Fruit fly (Drosophila melanogaster) whole organism, embryonic: ENCODE results near the gene CG4596.

Experiments used
- ATbp ChIP-seq: fragments of 200-800 bp; sonication (Bioruptor generic); optimal IDR thresholded peaks from 2 replicates; lab custom pipeline; 2017; ENCODE audit warnings: missing biosample characterization, mild to moderate bottlenecking, missing genetic modification characterization, missing genetic modification reagents
- Bdp1 ChIP-seq: fragments of 200-800 bp; sonication (Bioruptor generic); optimal IDR thresholded peaks from 3 replicates; lab custom pipeline; 2016; ENCODE audit warnings: missing biosample characterization, missing genetic modification characterization
- CG10147 ChIP-seq: fragments of 200-800 bp; sonication (Bioruptor generic); optimal IDR thresholded peaks from 2 replicates; lab custom pipeline; 2019; ENCODE audit warnings: missing biosample characterization, mild to moderate bottlenecking, missing genetic modification characterization, moderate library complexity
- CG10462 ChIP-seq: fragments of 200-800 bp; sonication (Bioruptor generic); optimal IDR thresholded peaks from 2 replicates; lab custom pipeline; 2016; ENCODE audit warnings: missing biosample characterization, missing genetic modification characterization
- CG12104 ChIP-seq: fragments of 200-800 bp; sonication (Bioruptor generic); optimal IDR thresholded peaks from 3 replicates; lab custom pipeline; 2016; ENCODE audit warnings: missing biosample characterization, missing genetic modification characterization
- CG12155 ChIP-seq: fragments of 200-800 bp; sonication (Bioruptor generic); optimal IDR thresholded peaks from 3 replicates; lab custom pipeline; 2016; ENCODE audit warnings: missing biosample characterization, missing genetic modification characterization
- CG1233 ChIP-seq: fragments of 200-800 bp; sonication (Bioruptor generic); optimal IDR thresholded peaks from 4 replicates; lab custom pipeline; 2018; ENCODE audit warnings: missing biosample characterization, mild to moderate bottlenecking, missing genetic modification characterization
- CG12744 ChIP-seq: fragments of 200-800 bp; sonication (Bioruptor generic); optimal IDR thresholded peaks from 2 replicates; lab custom pipeline; 2016; ENCODE audit warnings: missing biosample characterization, missing genetic modification characterization
- CG13775 ChIP-seq: fragments of 200-800 bp; sonication (Bioruptor generic); optimal IDR thresholded peaks from 3 replicates; lab custom pipeline; 2017; ENCODE audit warnings: missing biosample characterization, mild to moderate bottlenecking, missing genetic modification characterization
- CG15479 ChIP-seq: fragments of 200-800 bp; sonication (Bioruptor generic); optimal IDR thresholded peaks from 3 replicates; lab custom pipeline; 2019; ENCODE audit warnings: missing biosample characterization, mild to moderate bottlenecking, missing genetic modification characterization, moderate library complexity
- CG15696 ChIP-seq: fragments of 200-800 bp; sonication (Bioruptor generic); optimal IDR thresholded peaks from 2 replicates; lab custom pipeline; 2019; ENCODE audit warnings: missing biosample characterization, mild to moderate bottlenecking, missing genetic modification characterization, moderate library complexity
- CG17186 ChIP-seq: fragments of 200-800 bp; sonication (Bioruptor generic); optimal IDR thresholded peaks from 3 replicates; lab custom pipeline; 2017; ENCODE audit warnings: missing biosample characterization, missing genetic modification reagents, missing genetic modification characterization
- CG3281 ChIP-seq: fragments of 200-800 bp; sonication (Bioruptor generic); optimal IDR thresholded peaks from 3 replicates; lab custom pipeline; 2017; ENCODE audit warnings: missing biosample characterization, mild to moderate bottlenecking, missing genetic modification characterization
- CG33213 ChIP-seq: fragments of 200-800 bp; sonication (Bioruptor generic); optimal IDR thresholded peaks from 3 replicates; lab custom pipeline; 2016; ENCODE audit warnings: missing biosample characterization, missing genetic modification characterization
- CG34376 ChIP-seq: fragments of 200-800 bp; sonication (Bioruptor generic); optimal IDR thresholded peaks from 2 replicates; lab custom pipeline; 2018; ENCODE audit warnings: missing biosample characterization, mild to moderate bottlenecking, missing genetic modification characterization
- CG4282 ChIP-seq: fragments of 200-800 bp; sonication (Bioruptor generic); optimal IDR thresholded peaks from 2 replicates; lab custom pipeline; 2016; ENCODE audit warnings: missing biosample characterization, missing genetic modification characterization
- CG5953 ChIP-seq: fragments of 200-800 bp; sonication (Bioruptor generic); IDR thresholded peaks from 2 replicates; pipeline ENCODE4 v1.3.6; 2022; ENCODE audit warnings: missing biosample characterization, missing genetic modification characterization
- CG6272 ChIP-seq: fragments of 200-800 bp; sonication (Bioruptor generic); IDR thresholded peaks from 2 replicates; pipeline ENCODE4 v1.3.6; 2022; ENCODE audit warnings: missing biosample characterization, missing genetic modification characterization
- CG6654 ChIP-seq: fragments of 200-800 bp; sonication (Bioruptor generic); optimal IDR thresholded peaks from 2 replicates; lab custom pipeline; 2017; ENCODE audit warnings: missing biosample characterization, mild to moderate bottlenecking, missing genetic modification characterization
- CG7928 ChIP-seq: fragments of 200-800 bp; sonication (Bioruptor generic); optimal IDR thresholded peaks from 2 replicates; lab custom pipeline; 2017; ENCODE audit warnings: missing biosample characterization, mild to moderate bottlenecking, missing genetic modification characterization
- CG8089 ChIP-seq: fragments of 200-800 bp; sonication (Bioruptor generic); optimal IDR thresholded peaks from 3 replicates; lab custom pipeline; 2016; ENCODE audit warnings: missing biosample characterization, missing genetic modification characterization
- CrebB ChIP-seq: fragments of 200-800 bp; sonication (Bioruptor generic); optimal IDR thresholded peaks from 3 replicates; lab custom pipeline; 2018; ENCODE audit warnings: missing biosample characterization, mild to moderate bottlenecking, missing genetic modification characterization
- Dip3 ChIP-seq: fragments of 200-800 bp; sonication (Bioruptor generic); optimal IDR thresholded peaks from 3 replicates; lab custom pipeline; 2016; ENCODE audit warnings: missing biosample characterization, missing genetic modification characterization
- Doc3 ChIP-seq: fragments of 200-800 bp; sonication (Bioruptor generic); IDR thresholded peaks from 3 replicates; pipeline ENCODE4 v1.3.6; 2022; ENCODE audit warnings: missing biosample characterization, missing genetic modification characterization; ENCODE audit not compliant: partially characterized antibody
- Dref ChIP-seq: fragments of 200-800 bp; sonication (Bioruptor generic); IDR thresholded peaks from 2 replicates; pipeline ENCODE4 v1.3.6; 2022; ENCODE audit warnings: missing biosample characterization, missing genetic modification characterization
- Hand ChIP-seq: fragments of 200-800 bp; sonication (Bioruptor generic); optimal IDR thresholded peaks from 2 replicates; lab custom pipeline; 2017; ENCODE audit warnings: mild to moderate bottlenecking, missing biosample characterization, missing genetic modification reagents, missing genetic modification characterization
- Hmx ChIP-seq: fragments of 200-800 bp; sonication (Bioruptor generic); optimal IDR thresholded peaks from 2 replicates; lab custom pipeline; 2016; ENCODE audit warnings: missing biosample characterization, missing genetic modification characterization
- MESR4 ChIP-seq: fragments of 200-800 bp; sonication (Bioruptor generic); optimal IDR thresholded peaks from 2 replicates; lab custom pipeline; 2018; ENCODE audit warnings: missing biosample characterization, mild to moderate bottlenecking, missing genetic modification characterization, moderate library complexity
- Mrtf ChIP-seq: fragments of 200-800 bp; sonication (Bioruptor generic); IDR thresholded peaks from 3 replicates; pipeline ENCODE4 v1.3.6; 2022; ENCODE audit warnings: missing biosample characterization, missing genetic modification characterization
- Myb ChIP-seq: fragments of 200-800 bp; sonication (Bioruptor generic); optimal IDR thresholded peaks from 2 replicates; lab custom pipeline; 2016; ENCODE audit warnings: missing biosample characterization, missing genetic modification characterization
- NK7.1 ChIP-seq: fragments of 200-800 bp; sonication (Bioruptor generic); optimal IDR thresholded peaks from 3 replicates; lab custom pipeline; 2016; ENCODE audit warnings: missing biosample characterization, missing genetic modification characterization
- TFAM ChIP-seq: fragments of 200-800 bp; sonication (Bioruptor generic); optimal IDR thresholded peaks from 2 replicates; lab custom pipeline; 2017; ENCODE audit warnings: missing biosample characterization, missing genetic modification characterization, inconsistent platforms
- abd-A ChIP-seq: fragments of 200-800 bp; sonication (Bioruptor generic); optimal IDR thresholded peaks from 3 replicates; lab custom pipeline; 2019; ENCODE audit warnings: missing biosample characterization, mild to moderate bottlenecking, missing genetic modification characterization, moderate library complexity
- chm ChIP-seq: fragments of 200-800 bp; sonication (Bioruptor generic); IDR thresholded peaks from 2 replicates; pipeline ENCODE4 v1.3.6; 2022; ENCODE audit warnings: missing biosample characterization, missing genetic modification characterization
- da ChIP-seq: fragments of 200-800 bp; sonication (Bioruptor generic); optimal IDR thresholded peaks from 2 replicates; lab custom pipeline; 2016; ENCODE audit warnings: missing biosample characterization, missing genetic modification characterization
- dm ChIP-seq: fragments of 200-800 bp; sonication (Bioruptor generic); optimal IDR thresholded peaks from 3 replicates; lab custom pipeline; 2016; ENCODE audit warnings: missing biosample characterization, missing genetic modification characterization
- dmrt11E ChIP-seq: fragments of 200-800 bp; sonication (Bioruptor generic); optimal IDR thresholded peaks from 3 replicates; lab custom pipeline; 2018; ENCODE audit warnings: missing biosample characterization, mild to moderate bottlenecking, missing genetic modification characterization, moderate library complexity
- emc ChIP-seq: fragments of 200-800 bp; sonication (Bioruptor generic); optimal IDR thresholded peaks from 2 replicates; lab custom pipeline; 2016; ENCODE audit warnings: missing biosample characterization, missing genetic modification characterization
- ems ChIP-seq: fragments of 200-800 bp; sonication (Bioruptor generic); optimal IDR thresholded peaks from 3 replicates; lab custom pipeline; 2016; ENCODE audit warnings: missing biosample characterization, missing genetic modification characterization
- eyg ChIP-seq: fragments of 200-800 bp; sonication (Bioruptor generic); optimal IDR thresholded peaks from 3 replicates; lab custom pipeline; 2016; ENCODE audit warnings: missing biosample characterization, missing genetic modification characterization
- jigr1 ChIP-seq: fragments of 200-800 bp; sonication (Bioruptor generic); IDR thresholded peaks from 3 replicates; pipeline ENCODE4 v1.3.6; 2022; ENCODE audit warnings: missing biosample characterization, missing genetic modification characterization
- klu ChIP-seq: fragments of 200-800 bp; sonication (Bioruptor generic); IDR thresholded peaks from 2 replicates; pipeline ENCODE4 v1.3.6; 2022; ENCODE audit warnings: missing biosample characterization, missing genetic modification characterization
- kni ChIP-seq: fragments of 200-800 bp; sonication (Bioruptor generic); optimal IDR thresholded peaks from 3 replicates; lab custom pipeline; 2017; ENCODE audit warnings: mild to moderate bottlenecking, missing biosample characterization, missing genetic modification reagents, missing genetic modification characterization
- onecut ChIP-seq: fragments of 200-800 bp; sonication (Bioruptor generic); IDR thresholded peaks from 2 replicates; pipeline ENCODE4 v1.3.6; 2022; ENCODE audit warnings: missing biosample characterization, missing genetic modification characterization
- peb ChIP-seq: fragments of 200-800 bp; sonication (Bioruptor generic); IDR thresholded peaks from 2 replicates; pipeline ENCODE4 v1.3.6; 2022; ENCODE audit warnings: missing biosample characterization, missing genetic modification characterization
- phol ChIP-seq: fragments of 200-800 bp; sonication (Bioruptor generic); optimal IDR thresholded peaks from 3 replicates; lab custom pipeline; 2018; ENCODE audit warnings: missing biosample characterization, mild to moderate bottlenecking, missing genetic modification characterization, moderate library complexity
- pzg ChIP-seq: fragments of 200-800 bp; sonication (Bioruptor generic); optimal IDR thresholded peaks from 3 replicates; lab custom pipeline; 2018; ENCODE audit warnings: missing biosample characterization, mild to moderate bottlenecking, missing genetic modification characterization, moderate library complexity
- ranshi ChIP-seq: fragments of 200-800 bp; sonication (Bioruptor generic); IDR thresholded peaks from 2 replicates; pipeline ENCODE4 v1.3.6; 2022; ENCODE audit warnings: missing biosample characterization, missing genetic modification characterization
- so ChIP-seq: fragments of 200-800 bp; sonication (Bioruptor generic); IDR thresholded peaks from 3 replicates; pipeline ENCODE4 v1.3.6; 2022; ENCODE audit warnings: missing biosample characterization, missing genetic modification characterization
- sug ChIP-seq: fragments of 200-800 bp; optimal IDR thresholded peaks from 2 replicates; lab custom pipeline; 2019; ENCODE audit warnings: missing biosample characterization, mild to moderate bottlenecking, missing genetic modification characterization, moderate library complexity
- zen ChIP-seq: fragments of 200-800 bp; sonication (Bioruptor generic); optimal IDR thresholded peaks from 3 replicates; lab custom pipeline; 2018; ENCODE audit warnings: missing biosample characterization, mild to moderate bottlenecking, missing genetic modification characterization, moderate library complexity

CG4596 gene

DNA sequence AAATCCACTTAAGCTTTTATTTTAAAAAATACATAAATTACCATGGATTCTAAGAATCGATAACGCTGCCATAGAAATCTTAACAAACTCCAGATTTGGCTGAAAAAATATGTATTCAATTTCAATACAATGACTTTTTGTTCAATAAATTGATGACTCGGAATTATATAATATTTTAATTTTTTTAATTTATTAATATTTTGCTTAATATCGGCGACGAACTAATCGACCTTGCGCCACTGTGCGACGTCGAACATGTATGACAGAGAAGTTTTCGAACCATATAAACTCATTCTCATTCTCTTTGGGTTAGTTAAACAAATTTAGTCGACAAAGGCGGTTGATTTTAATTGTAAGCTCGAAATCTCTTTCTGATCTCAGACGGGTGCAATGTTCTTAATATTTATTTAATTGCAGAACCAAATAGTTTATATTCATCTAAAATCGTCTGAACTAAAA lies 23.3 kb upstream of the CG4596 start, which contains the start of gene CG42394 (continued):
- peak; percentile 31 for TF ChIP-seq CG17186
- peak; percentile 92 for TF ChIP-seq Hand
- peak; percentile 86 for TF ChIP-seq CG12155 (GFP tag; lab: Kevin White, UChicago)
- TF ChIP-seq CG10462 (GFP tag; lab: Kevin White, UChicago), result peak; percentile 89
- TF ChIP-seq CG34376 (GFP tag; lab: Kevin White, UChicago), result no peak
- peak; percentile 18 for TF ChIP-seq emc (GFP tag; lab: Kevin White, UChicago)
- peak; percentile 64 for TF ChIP-seq Bdp1 (GFP tag; lab: Kevin White, UChicago)
- peak; percentile 94 for TF ChIP-seq chm (GFP tag; lab: Robert Waterston, UW)
- TF ChIP-seq eyg (GFP tag; lab: Kevin White, UChicago), result no peak
- TF ChIP-seq jigr1 (GFP tag; lab: Robert Waterston, UW), result peak; percentile 21; the same call in 1 of the 3 replicates
- TF ChIP-seq so, result peak; percentile 95; the same call in 2 of the 3 replicates
- TF ChIP-seq Dref, result no peak
- TF ChIP-seq CG13775 (GFP tag; lab: Kevin White, UChicago), result peak; percentile 94
- peak; percentile 97 for TF ChIP-seq zen (tag; lab: Kevin White, UChicago)
- peak; percentile 89 for TF ChIP-seq ems
- TF ChIP-seq ranshi (GFP tag; lab: Robert Waterston, UW), result peak; percentile 96
- peak; percentile 43 for TF ChIP-seq CG12744 (GFP tag; lab: Kevin White, UChicago)
- TF ChIP-seq Mrtf (GFP tag; lab: Robert Waterston, UW), result peak; percentile 87
- TF ChIP-seq MESR4 (GFP tag; lab: Kevin White, UChicago), result peak; percentile 25
- TF ChIP-seq Doc3 (GFP tag; lab: Robert Waterston, UW), result no peak
- no peak for TF ChIP-seq abd-A (tag; lab: Kevin White, UChicago)
- peak; percentile 87 for TF ChIP-seq onecut (GFP tag; lab: Robert Waterston, UW)
- TF ChIP-seq CG6654 (GFP tag; lab: Kevin White, UChicago), result peak; percentile 89
- TF ChIP-seq CG1233 (GFP tag; lab: Kevin White, UChicago), result peak; percentile 96
- TF ChIP-seq CG33213, result peak; percentile 51
- peak; percentile 56 for TF ChIP-seq NK7.1 (GFP tag; lab: Kevin White, UChicago)
- peak; percentile 73 for TF ChIP-seq CG7928 (GFP tag; lab: Kevin White, UChicago)
- peak; percentile 79 for TF ChIP-seq CrebB (tag; lab: Kevin White, UChicago)
- TF ChIP-seq CG15696 (tag; lab: Kevin White, UChicago), result peak; percentile 94
- TF ChIP-seq CG10147 (GFP tag; lab: Kevin White, UChicago), result peak; percentile 97
- peak; percentile 64 for TF ChIP-seq TFAM (GFP tag; lab: Kevin White, UChicago)
- no peak for TF ChIP-seq Hmx (GFP tag; lab: Kevin White, UChicago)
- TF ChIP-seq Dip3 (GFP tag; lab: Kevin White, UChicago), result peak; percentile 64
- TF ChIP-seq dmrt11E, result peak; percentile 95
- peak; percentile 95 for TF ChIP-seq ATbp (GFP tag; lab: Kevin White, UChicago)
- TF ChIP-seq CG12104 (GFP tag; lab: Kevin White, UChicago), result peak; percentile 96
- TF ChIP-seq klu (GFP tag; lab: Robert Waterston, UW), result no peak
- peak; percentile 98 for TF ChIP-seq CG3281 (GFP tag; lab: Kevin White, UChicago)
- peak; percentile 4 for TF ChIP-seq Myb (GFP tag; lab: Kevin White, UChicago)
- no peak for TF ChIP-seq CG4282 (GFP tag; lab: Kevin White, UChicago)
- TF ChIP-seq peb (GFP tag; lab: Robert Waterston, UW), result peak; percentile 78
- peak; percentile 87 for TF ChIP-seq CG5953
- no peak for TF ChIP-seq da (GFP tag; lab: Kevin White, UChicago)
- TF ChIP-seq pzg (GFP tag; lab: Kevin White, UChicago), result no peak
- TF ChIP-seq phol (tag; lab: Kevin White, UChicago), result peak; percentile 98
- TF ChIP-seq dm (GFP tag; lab: Kevin White, UChicago), result peak; percentile 16
- TF ChIP-seq CG8089 (GFP tag; lab: Kevin White, UChicago), result peak; percentile 51
- TF ChIP-seq sug (tag; lab: Kevin White, UChicago), result no peak
- TF ChIP-seq CG15479 (GFP tag; lab: Kevin White, UChicago), result no peak
- TF ChIP-seq CG6272 (GFP tag; lab: Robert Waterston, UW), result peak; percentile 88
- TF ChIP-seq kni (GFP tag; lab: Kevin White, UChicago), result no peak
